Fruit fly (Drosophila melanogaster) whole organism, embryonic: ENCODE measurements around the gene CG5608.

Source experiments
- Adf1 ChIP-seq: fragments of 200-800 bp; sonication (Bioruptor generic); IDR thresholded peaks from 2 replicates; pipeline ENCODE4 v1.3.6; 2022; ENCODE audit warnings: missing biosample characterization, missing genetic modification characterization
- Bgb ChIP-seq: fragments of 200-800 bp; sonication (Bioruptor generic); IDR thresholded peaks from 2 replicates; pipeline ENCODE4 v1.3.6; 2022; ENCODE audit warnings: missing biosample characterization, missing genetic modification characterization; ENCODE audit not compliant: partially characterized antibody
- Bteb2 ChIP-seq: fragments of 200-800 bp; sonication (Bioruptor generic); optimal IDR thresholded peaks from 2 replicates; lab custom pipeline; 2016; ENCODE audit warnings: missing biosample characterization, missing genetic modification characterization
- CG10979 ChIP-seq: fragments of 200-800 bp; sonication (Bioruptor generic); optimal IDR thresholded peaks from 2 replicates; lab custom pipeline; 2018; ENCODE audit warnings: missing biosample characterization, mild to moderate bottlenecking, missing genetic modification characterization, moderate library complexity
- CG11504 ChIP-seq: fragments of 200-800 bp; sonication (Bioruptor generic); optimal IDR thresholded peaks from 3 replicates; lab custom pipeline; 2019; ENCODE audit warnings: missing biosample characterization, mild to moderate bottlenecking, missing genetic modification characterization, moderate library complexity
- CG12391 ChIP-seq: fragments of 200-800 bp; sonication (Bioruptor generic); optimal IDR thresholded peaks from 3 replicates; lab custom pipeline; 2018; ENCODE audit warnings: missing biosample characterization, mild to moderate bottlenecking, missing genetic modification characterization, moderate library complexity
- CG12659 ChIP-seq: fragments of 200-800 bp; sonication (Bioruptor generic); optimal IDR thresholded peaks from 3 replicates; lab custom pipeline; 2017; ENCODE audit warnings: mild to moderate bottlenecking, missing biosample characterization, missing genetic modification reagents, missing genetic modification characterization
- CG12744 ChIP-seq: fragments of 200-800 bp; sonication (Bioruptor generic); optimal IDR thresholded peaks from 2 replicates; lab custom pipeline; 2016; ENCODE audit warnings: missing biosample characterization, missing genetic modification characterization
- CG15514 ChIP-seq: fragments of 200-800 bp; sonication (Bioruptor generic); optimal IDR thresholded peaks from 3 replicates; lab custom pipeline; 2017; ENCODE audit warnings: missing biosample characterization, missing genetic modification characterization, mild to moderate bottlenecking, moderate library complexity, missing genetic modification reagents
- CG16813 ChIP-seq: fragments of 200-800 bp; sonication (Bioruptor generic); IDR thresholded peaks from 3 replicates; pipeline ENCODE4 v1.3.6; 2022; ENCODE audit warnings: missing biosample characterization, missing genetic modification characterization; ENCODE audit not compliant: partially characterized antibody
- CG17186 ChIP-seq: fragments of 200-800 bp; sonication (Bioruptor generic); optimal IDR thresholded peaks from 3 replicates; lab custom pipeline; 2017; ENCODE audit warnings: missing biosample characterization, missing genetic modification reagents, missing genetic modification characterization
- CG18262 ChIP-seq: fragments of 200-800 bp; optimal IDR thresholded peaks from 3 replicates; lab custom pipeline; 2019; ENCODE audit warnings: missing biosample characterization, mild to moderate bottlenecking, missing genetic modification characterization, moderate library complexity
- CG3407 ChIP-seq: fragments of 200-800 bp; sonication (Bioruptor generic); optimal IDR thresholded peaks from 2 replicates; lab custom pipeline; 2018; ENCODE audit warnings: missing biosample characterization, mild to moderate bottlenecking, missing genetic modification characterization
- CG34376 ChIP-seq: fragments of 200-800 bp; sonication (Bioruptor generic); optimal IDR thresholded peaks from 2 replicates; lab custom pipeline; 2018; ENCODE audit warnings: missing biosample characterization, mild to moderate bottlenecking, missing genetic modification characterization
- CG4328 ChIP-seq: fragments of 200-800 bp; sonication (Bioruptor generic); optimal IDR thresholded peaks from 3 replicates; lab custom pipeline; 2017; ENCODE audit warnings: missing biosample characterization, missing genetic modification reagents, missing genetic modification characterization
- CG4424 ChIP-seq: fragments of 200-800 bp; sonication (Bioruptor generic); optimal IDR thresholded peaks from 3 replicates; lab custom pipeline; 2016; ENCODE audit warnings: missing biosample characterization, missing genetic modification characterization
- CG6854 ChIP-seq: fragments of 200-800 bp; sonication (Bioruptor generic); optimal IDR thresholded peaks from 3 replicates; lab custom pipeline; 2017; ENCODE audit warnings: missing biosample characterization, mild to moderate bottlenecking, missing genetic modification characterization
- D19B ChIP-seq: fragments of 200-800 bp; sonication (Bioruptor generic); optimal IDR thresholded peaks from 2 replicates; lab custom pipeline; 2017; ENCODE audit warnings: missing biosample characterization, mild to moderate bottlenecking, missing genetic modification characterization
- Dbx ChIP-seq: fragments of 200-800 bp; sonication (Bioruptor generic); IDR thresholded peaks from 3 replicates; pipeline ENCODE4 v1.3.6; 2022; ENCODE audit warnings: missing biosample characterization, missing genetic modification characterization
- Dref ChIP-seq: fragments of 200-800 bp; sonication (Bioruptor generic); IDR thresholded peaks from 2 replicates; pipeline ENCODE4 v1.3.6; 2022; ENCODE audit warnings: missing biosample characterization, missing genetic modification characterization
- Hmx ChIP-seq: fragments of 200-800 bp; sonication (Bioruptor generic); optimal IDR thresholded peaks from 2 replicates; lab custom pipeline; 2016; ENCODE audit warnings: missing biosample characterization, missing genetic modification characterization
- Kr ChIP-seq: fragments of 200-800 bp; sonication (Bioruptor generic); optimal IDR thresholded peaks from 2 replicates; lab custom pipeline; 2017; ENCODE audit warnings: missing biosample characterization, mild to moderate bottlenecking, missing genetic modification characterization
- MBD-R2 ChIP-seq: fragments of 200-800 bp; sonication (Bioruptor generic); IDR thresholded peaks from 2 replicates; pipeline ENCODE4 v1.3.6; 2022; ENCODE audit warnings: missing biosample characterization, missing genetic modification characterization
- Med ChIP-seq: fragments of 200-800 bp; sonication (Bioruptor generic); peaks from one replicate; lab custom pipeline; 2016; ENCODE audit warnings: missing biosample characterization, missing genetic modification characterization, mild to moderate bottlenecking, inconsistent platforms, moderate library complexity
- Sox102F ChIP-seq: fragments of 200-800 bp; sonication (Bioruptor generic); optimal IDR thresholded peaks from 2 replicates; lab custom pipeline; 2018; ENCODE audit warnings: missing biosample characterization, mild to moderate bottlenecking, missing genetic modification characterization, moderate library complexity
- Taf1 ChIP-seq: fragments of 200-800 bp; sonication (Bioruptor generic); IDR thresholded peaks from 2 replicates; pipeline ENCODE4 v1.3.6; 2022; ENCODE audit warnings: missing biosample characterization, missing genetic modification characterization
- Usf ChIP-seq: fragments of 200-800 bp; sonication (Bioruptor generic); optimal IDR thresholded peaks from 2 replicates; lab custom pipeline; 2017; ENCODE audit warnings: missing genotype, missing biosample characterization, missing genetic modification characterization
- bab2 ChIP-seq: fragments of 200-800 bp; sonication (Bioruptor generic); optimal IDR thresholded peaks from 2 replicates; lab custom pipeline; 2016; ENCODE audit warnings: missing biosample characterization, missing genetic modification characterization
- bbx ChIP-seq: fragments of 200-800 bp; sonication (Bioruptor generic); IDR thresholded peaks from 2 replicates; pipeline ENCODE4 v1.3.6; 2022; ENCODE audit warnings: missing biosample characterization, missing genetic modification characterization; ENCODE audit not compliant: partially characterized antibody
- cwo ChIP-seq: fragments of 200-800 bp; sonication (Bioruptor generic); optimal IDR thresholded peaks from 3 replicates; lab custom pipeline; 2017; ENCODE audit warnings: missing biosample characterization, missing genetic modification characterization, mild to moderate bottlenecking, moderate library complexity, missing genetic modification reagents
- esg ChIP-seq: fragments of 200-800 bp; sonication (Bioruptor generic); conservative IDR thresholded peaks from 2 replicates; pipeline ENCODE4 v1.3.6; 2022; ENCODE audit warnings: missing biosample characterization, missing genetic modification characterization
- fd102C ChIP-seq: fragments of 200-800 bp; sonication (Bioruptor generic); optimal IDR thresholded peaks from 2 replicates; lab custom pipeline; 2018; ENCODE audit warnings: missing biosample characterization, mild to moderate bottlenecking, missing genetic modification characterization, moderate library complexity
- fu2 ChIP-seq: fragments of 200-800 bp; sonication (Bioruptor generic); optimal IDR thresholded peaks from 2 replicates; lab custom pipeline; 2016; ENCODE audit warnings: missing biosample characterization, missing genetic modification characterization
- gfzf ChIP-seq: fragments of 200-800 bp; sonication (Bioruptor generic); optimal IDR thresholded peaks from 2 replicates; lab custom pipeline; 2016; ENCODE audit warnings: missing biosample characterization, mild to moderate bottlenecking, missing genetic modification characterization, moderate library complexity
- grau ChIP-seq: fragments of 200-800 bp; optimal IDR thresholded peaks from 3 replicates; lab custom pipeline; 2019; ENCODE audit warnings: missing biosample characterization, mild to moderate bottlenecking, missing genetic modification characterization, moderate library complexity
- gsb ChIP-seq: fragments of 200-800 bp; sonication (Bioruptor generic); IDR thresholded peaks from 2 replicates; pipeline ENCODE4 v1.3.6; 2022; ENCODE audit warnings: missing biosample characterization, missing genetic modification characterization
- h ChIP-seq: fragments of >200 bp; optimal IDR thresholded peaks from 2 replicates; lab custom pipeline; 2017
- inv ChIP-seq: fragments of 200-800 bp; sonication (Bioruptor generic); IDR thresholded peaks from 2 replicates; pipeline ENCODE4 v1.3.6; 2022; ENCODE audit warnings: missing biosample characterization, missing genetic modification characterization; ENCODE audit not compliant: partially characterized antibody
- lilli ChIP-seq: fragments of 200-800 bp; sonication (Bioruptor generic); optimal IDR thresholded peaks from 3 replicates; lab custom pipeline; 2016; ENCODE audit warnings: missing biosample characterization, missing genetic modification characterization
- maf-S ChIP-seq: fragments of 200-800 bp; sonication (Bioruptor generic); optimal IDR thresholded peaks from 2 replicates; lab custom pipeline; 2016; ENCODE audit warnings: missing biosample characterization, missing genetic modification characterization
- nerfin-2 ChIP-seq: fragments of 200-800 bp; sonication (Bioruptor generic); IDR thresholded peaks from 2 replicates; pipeline ENCODE4 v1.3.6; 2022; ENCODE audit warnings: missing biosample characterization, missing genetic modification characterization; ENCODE audit not compliant: partially characterized antibody
- nmo ChIP-seq: fragments of 200-800 bp; sonication (Bioruptor generic); optimal IDR thresholded peaks from 2 replicates; lab custom pipeline; 2018; ENCODE audit warnings: missing biosample characterization, mild to moderate bottlenecking, missing genetic modification characterization, moderate library complexity
- onecut ChIP-seq: fragments of 200-800 bp; sonication (Bioruptor generic); IDR thresholded peaks from 2 replicates; pipeline ENCODE4 v1.3.6; 2022; ENCODE audit warnings: missing biosample characterization, missing genetic modification characterization
- slbo ChIP-seq: fragments of 200-800 bp; sonication (Bioruptor generic); IDR thresholded peaks from 2 replicates; pipeline ENCODE4 v1.3.6; 2022; ENCODE audit warnings: missing biosample characterization, missing genetic modification characterization
- stc ChIP-seq: fragments of 200-800 bp; sonication (Bioruptor generic); IDR thresholded peaks from 2 replicates; pipeline ENCODE4 v1.3.6; 2022; ENCODE audit warnings: missing biosample characterization, missing genetic modification characterization
- tap ChIP-seq: fragments of 200-800 bp; optimal IDR thresholded peaks from 3 replicates; lab custom pipeline; 2019; ENCODE audit warnings: missing biosample characterization, mild to moderate bottlenecking, missing genetic modification characterization, moderate library complexity
- trh ChIP-seq: fragments of 200-800 bp; sonication (Bioruptor generic); optimal IDR thresholded peaks from 2 replicates; lab custom pipeline; 2016; ENCODE audit warnings: missing biosample characterization, missing genetic modification characterization
- twi ChIP-seq: fragments of 200-800 bp; optimal IDR thresholded peaks from 2 replicates; lab custom pipeline; 2019; ENCODE audit warnings: missing biosample characterization, mild to moderate bottlenecking, missing genetic modification characterization, moderate library complexity
- yki ChIP-seq: fragments of >200 bp; optimal IDR thresholded peaks from 3 replicates; lab custom pipeline; 2018
- zen ChIP-seq: fragments of 200-800 bp; sonication (Bioruptor generic); optimal IDR thresholded peaks from 3 replicates; lab custom pipeline; 2018; ENCODE audit warnings: missing biosample characterization, mild to moderate bottlenecking, missing genetic modification characterization, moderate library complexity

Gene CG5608

dm6 chr3R:12439401-12440143 is 25.5 kb downstream of the CG5608 start, which contains the start of gene Desat1 (continued):
- no peak for TF ChIP-seq Bteb2 (GFP tag; lab: Kevin White, UChicago)
- TF ChIP-seq CG6854 (GFP tag; lab: Kevin White, UChicago), result no peak
- peak; percentile 98 for TF ChIP-seq Kr (GFP tag; lab: Kevin White, UChicago)
- peak; percentile 12 for TF ChIP-seq CG17186 (GFP tag; lab: Kevin White, UChicago)
- peak; percentile 79 for TF ChIP-seq zen (tag; lab: Kevin White, UChicago)
- TF ChIP-seq inv (GFP tag; lab: Robert Waterston, UW), result peak; percentile 82
- no peak for TF ChIP-seq gsb (GFP tag; lab: Robert Waterston, UW)
- TF ChIP-seq bbx (GFP tag; lab: Robert Waterston, UW), result peak; percentile 96
- TF ChIP-seq fd102C (GFP tag; lab: Kevin White, UChicago), result no peak
- no peak for TF ChIP-seq h
- peak; percentile 80 for TF ChIP-seq cwo
- peak; percentile 22 for TF ChIP-seq nmo
- no peak for TF ChIP-seq bab2 (GFP tag; lab: Kevin White, UChicago)
- no peak for TF ChIP-seq CG18262 (tag; lab: Kevin White, UChicago)
- TF ChIP-seq stc (GFP tag; lab: Robert Waterston, UW), result no peak
- TF ChIP-seq CG15514 (GFP tag; lab: Kevin White, UChicago), result peak; percentile 41
- TF ChIP-seq CG4424, result no peak
- no peak for TF ChIP-seq CG10979 (tag; lab: Kevin White, UChicago)
- peak; percentile 74 for TF ChIP-seq CG34376 (GFP tag; lab: Kevin White, UChicago)
- TF ChIP-seq slbo (GFP tag; lab: Robert Waterston, UW), result no peak
- peak; percentile 16 for TF ChIP-seq grau (tag; lab: Kevin White, UChicago)
- TF ChIP-seq CG11504 (tag; lab: Kevin White, UChicago), result no peak
- no peak for TF ChIP-seq CG12744
- no peak for TF ChIP-seq trh (GFP tag; lab: Kevin White, UChicago)
- TF ChIP-seq D19B, result no peak
- peak; percentile 90 for TF ChIP-seq Bgb
- no peak for TF ChIP-seq yki (lab: Kevin White, UChicago)
- TF ChIP-seq Usf, result no peak
- no peak for TF ChIP-seq esg (GFP tag; lab: Robert Waterston, UW)
- TF ChIP-seq maf-S, result no peak
- TF ChIP-seq CG12391 (tag; lab: Kevin White, UChicago), result peak; percentile 20
- TF ChIP-seq twi (tag; lab: Kevin White, UChicago), result no peak
- peak; percentile 23 for TF ChIP-seq CG12659 (GFP tag; lab: Kevin White, UChicago)
- TF ChIP-seq Hmx (GFP tag; lab: Kevin White, UChicago), result no peak
- no peak for TF ChIP-seq onecut (GFP tag; lab: Robert Waterston, UW)
- peak; percentile 34 for TF ChIP-seq gfzf (GFP tag; lab: Kevin White, UChicago)
- TF ChIP-seq lilli (GFP tag; lab: Kevin White, UChicago), result no peak
- TF ChIP-seq Dref, result peak; percentile 84
- TF ChIP-seq CG16813 (GFP tag; lab: Robert Waterston, UW), result peak; percentile 90
- peak; percentile 54 for TF ChIP-seq MBD-R2 (GFP tag; lab: Robert Waterston, UW)
- no peak for TF ChIP-seq Dbx (GFP tag; lab: Robert Waterston, UW)
- TF ChIP-seq Taf1 (GFP tag; lab: Robert Waterston, UW), result no peak
- TF ChIP-seq Med (GFP tag; lab: Kevin White, UChicago), result peak; percentile 72
- peak; percentile 77 for TF ChIP-seq nerfin-2 (GFP tag; lab: Robert Waterston, UW)
- no peak for TF ChIP-seq CG4328 (GFP tag; lab: Kevin White, UChicago)
- no peak for TF ChIP-seq Sox102F (GFP tag; lab: Kevin White, UChicago)
- TF ChIP-seq Adf1 (GFP tag; lab: Robert Waterston, UW), result no peak
- TF ChIP-seq fu2, result no peak
- no peak for TF ChIP-seq CG3407 (GFP tag; lab: Kevin White, UChicago)
- no peak for TF ChIP-seq tap (tag; lab: Kevin White, UChicago)
